Worm (Caenorhabditis elegans): ENCODE data around the gene F32F2.4.

The F32F2.4 gene

ce11 chrV:13272275-13272674 is 3.8 kb upstream of the F32F2.4 start:
- no peak for TF ChIP-seq nhr-129 (tag; optimal IDR thresholded peaks at IDR 0.05)
- TF ChIP-seq nhr-6 (tag; optimal IDR thresholded peaks at IDR 0.05), result no peak
- TF ChIP-seq ztf-4 (tag; optimal IDR thresholded peaks at IDR 0.05), result no peak
- no peak for TF ChIP-seq crh-2 (tag; optimal IDR thresholded peaks at IDR 0.05)
- no peak for TF ChIP-seq gmeb-1 (tag; optimal IDR thresholded peaks at IDR 0.05)
- TF ChIP-seq peb-1 (tag; optimal IDR thresholded peaks at IDR 0.05), result no peak
- no peak for TF ChIP-seq lin-39 (tag; optimal IDR thresholded peaks at IDR 0.05)
- TF ChIP-seq nhr-25 (tag; optimal IDR thresholded peaks at IDR 0.05), result no peak
- TF ChIP-seq sma-9 (GFP tag; optimal IDR thresholded peaks at IDR 0.05), result no peak
- no peak for TF ChIP-seq sma-9 (tag; optimal IDR thresholded peaks at IDR 0.05)
- no peak for TF ChIP-seq ZK546.5 (tag; optimal IDR thresholded peaks at IDR 0.05)
- no peak for TF ChIP-seq unc-62 (GFP tag; optimal IDR thresholded peaks at IDR 0.05)
- TF ChIP-seq mab-5 (tag; optimal IDR thresholded peaks at IDR 0.05), result no peak
- TF ChIP-seq elt-1 (tag; optimal IDR thresholded peaks at IDR 0.05), result no peak
- TF ChIP-seq nhr-77 (tag; optimal IDR thresholded peaks at IDR 0.05), result no peak
- TF ChIP-seq R02D3.7 (tag; optimal IDR thresholded peaks at IDR 0.05), result no peak
- no peak for TF ChIP-seq elt-3 (tag; optimal IDR thresholded peaks at IDR 0.05)

- TF ChIP-seq fos-1 (tag; optimal IDR thresholded peaks at IDR 0.05) (peak; percentile 44), nhr-12 (tag; optimal IDR thresholded peaks at IDR 0.05) (no peak)
These were observed 2.8 kb upstream of the F32F2.4 start for ce11 chrV:13273302-13273701.

ce11 chrV:13274615-13275014 is 1.4 kb upstream of the F32F2.4 start:
- no peak for TF ChIP-seq sma-3 (GFP tag; optimal IDR thresholded peaks at IDR 0.05)
- TF ChIP-seq fos-1 (tag; optimal IDR thresholded peaks at IDR 0.05), result peak; percentile 80

- TF ChIP-seq ceh-82 (tag; optimal IDR thresholded peaks at IDR 0.05) (no peak), blmp-1 (tag; optimal IDR thresholded peaks at IDR 0.05; ENCODE audit: insufficient read depth) (peak; percentile 43)
These were observed 4.3 kb downstream of the F32F2.4 start for ce11 chrV:13280382-13280781.

- TF ChIP-seq nhr-10 (tag; optimal IDR thresholded peaks at IDR 0.05), result no peak
- no peak for TF ChIP-seq mab-5 (tag; optimal IDR thresholded peaks at IDR 0.05)
- no peak for TF ChIP-seq sma-3 (GFP tag; optimal IDR thresholded peaks at IDR 0.05)
- no peak for TF ChIP-seq aly-2 (tag; optimal IDR thresholded peaks at IDR 0.05)
- no peak for TF ChIP-seq nhr-129 (tag; optimal IDR thresholded peaks at IDR 0.05)
- TF ChIP-seq ama-1 (optimal IDR thresholded peaks at IDR 0.05), result no peak
- TF ChIP-seq nhr-77 (tag; optimal IDR thresholded peaks at IDR 0.05), result no peak
- TF ChIP-seq ZK546.5 (tag; optimal IDR thresholded peaks at IDR 0.05), result no peak
- no peak for TF ChIP-seq skn-1 (tag; optimal IDR thresholded peaks at IDR 0.05)
- no peak for TF ChIP-seq mbf-1 (tag; optimal IDR thresholded peaks at IDR 0.05)
These were observed 6.9 kb downstream of the F32F2.4 start for ce11 chrV:13282958-13283357.

- TF ChIP-seq ztf-11 (tag; optimal IDR thresholded peaks at IDR 0.05), result no peak
- no peak for TF ChIP-seq zag-1 (tag; optimal IDR thresholded peaks at IDR 0.05)
- no peak for TF ChIP-seq ama-1 (optimal IDR thresholded peaks at IDR 0.05)
- no peak for TF ChIP-seq mdl-1 (tag; optimal IDR thresholded peaks at IDR 0.05)
- peak in 1 of 2 experiments; percentile 28 for TF ChIP-seq lsy-2 (tag; optimal IDR thresholded peaks at IDR 0.05)
- TF ChIP-seq nhr-11 (tag; optimal IDR thresholded peaks at IDR 0.05), result no peak
- TF ChIP-seq sem-4 (tag; optimal IDR thresholded peaks at IDR 0.05), result peak; percentile 14
- no peak for TF ChIP-seq nhr-129 (tag; optimal IDR thresholded peaks at IDR 0.05)
- TF ChIP-seq C34F6.9 (tag; optimal IDR thresholded peaks at IDR 0.05), result no peak
- no peak for TF ChIP-seq nhr-77 (tag; optimal IDR thresholded peaks at IDR 0.05)
- peak; percentile 48 for TF ChIP-seq sma-9 (GFP tag; optimal IDR thresholded peaks at IDR 0.05)
- no peak for TF ChIP-seq sma-9 (tag; optimal IDR thresholded peaks at IDR 0.05)
These were observed 9.2 kb downstream of the F32F2.4 start for ce11 chrV:13285284-13285683.

- TF ChIP-seq nhr-23 (tag; optimal IDR thresholded peaks at IDR 0.05) (no peak), nhr-129 (tag; optimal IDR thresholded peaks at IDR 0.05) (no peak)
These were observed 10.5 kb downstream of the F32F2.4 start for ce11 chrV:13286525-13286924.

Data from whole organism, L2 larva.